Worm (Caenorhabditis elegans): ENCODE data around the gene mans-3.

- TF ChIP-seq fos-1 (tag; optimal IDR thresholded peaks at IDR 0.05) (no peak), nhr-12 (tag; optimal IDR thresholded peaks at IDR 0.05) (no peak), snpc-4 (tag; optimal IDR thresholded peaks at IDR 0.05) (no peak), unc-62 (GFP tag; optimal IDR thresholded peaks at IDR 0.05) (no peak), fkh-2 (tag; optimal IDR thresholded peaks at IDR 0.05) (no peak), nhr-77 (tag; optimal IDR thresholded peaks at IDR 0.05) (no peak), lin-39 (tag; optimal IDR thresholded peaks at IDR 0.05) (no peak), ceh-82 (tag; optimal IDR thresholded peaks at IDR 0.05) (no peak), ceh-16 (tag; optimal IDR thresholded peaks at IDR 0.05) (no peak), aly-2 (tag; optimal IDR thresholded peaks at IDR 0.05) (no peak), pqm-1 (tag; optimal IDR thresholded peaks at IDR 0.05) (no peak), elt-2 (tag; optimal IDR thresholded peaks at IDR 0.05) (no peak), nhr-11 (tag; optimal IDR thresholded peaks at IDR 0.05) (no peak)
Measured at ce11 chrX:5154278-5154677, 10.9 kb upstream of the mans-3 start, which contains the start of gene C31H2.3.
